Fruit fly (Drosophila melanogaster) whole organism, prepupa: Measurements from ENCODE around the gene CG13065.

Source experiments
- Blimp-1 ChIP-seq: fragments of 200-800 bp; sonication (Bioruptor generic); optimal IDR thresholded peaks from 3 replicates; lab custom pipeline; 2017; ENCODE audit warnings: missing biosample characterization, missing genetic modification characterization, mild to moderate bottlenecking, moderate library complexity, missing genetic modification reagents
- CG11294 ChIP-seq: fragments of 200-800 bp; sonication (Bioruptor generic); IDR thresholded peaks from 2 replicates; pipeline ENCODE4 v1.3.6; 2022; ENCODE audit warnings: missing biosample characterization, missing genetic modification characterization
- CG11762 ChIP-seq: fragments of 200-800 bp; sonication (Bioruptor generic); optimal IDR thresholded peaks from 3 replicates; lab custom pipeline; 2016; ENCODE audit warnings: missing biosample characterization, missing genetic modification characterization; ENCODE audit not compliant: insufficient read depth
- CG11902 ChIP-seq: fragments of 200-800 bp; sonication (Bioruptor generic); optimal IDR thresholded peaks from 3 replicates; lab custom pipeline; 2016; ENCODE audit warnings: missing biosample characterization, missing genetic modification characterization
- CG15336 ChIP-seq: fragments of 200-800 bp; sonication (Bioruptor generic); IDR thresholded peaks from 2 replicates; pipeline ENCODE4 v1.3.6; 2022; ENCODE audit warnings: missing biosample characterization, missing genetic modification characterization
- CG1621 ChIP-seq: fragments of 200-800 bp; sonication (Bioruptor generic); optimal IDR thresholded peaks from 3 replicates; lab custom pipeline; 2018; ENCODE audit warnings: missing biosample characterization, mild to moderate bottlenecking, missing genetic modification characterization
- CG16779 ChIP-seq: fragments of 200-800 bp; sonication (Bioruptor generic); optimal IDR thresholded peaks from 3 replicates; lab custom pipeline; 2017; ENCODE audit warnings: missing biosample characterization, mild to moderate bottlenecking, missing genetic modification characterization
- CG31627 ChIP-seq: fragments of 200-800 bp; sonication (Bioruptor generic); optimal IDR thresholded peaks from 3 replicates; lab custom pipeline; 2016; ENCODE audit warnings: missing biosample characterization, missing genetic modification characterization
- CG32006 ChIP-seq: fragments of 200-800 bp; sonication (Bioruptor generic); optimal IDR thresholded peaks from 3 replicates; lab custom pipeline; 2017; ENCODE audit warnings: missing biosample characterization, mild to moderate bottlenecking, missing genetic modification characterization
- CG34406 ChIP-seq: fragments of 200-800 bp; sonication (Bioruptor generic); optimal IDR thresholded peaks from 3 replicates; lab custom pipeline; 2016; ENCODE audit warnings: missing biosample characterization, missing genetic modification characterization
- CG3919 ChIP-seq: fragments of 200-800 bp; sonication (Bioruptor generic); optimal IDR thresholded peaks from 3 replicates; lab custom pipeline; 2016; ENCODE audit warnings: missing biosample characterization, missing genetic modification characterization
- CG6163 ChIP-seq: fragments of 200-800 bp; sonication (Bioruptor generic); IDR thresholded peaks from 3 replicates; pipeline ENCODE4 v1.3.6; 2022; ENCODE audit warnings: missing biosample characterization, missing genetic modification characterization
- CG6792 ChIP-seq: fragments of 200-800 bp; sonication (Bioruptor generic); optimal IDR thresholded peaks from 3 replicates; lab custom pipeline; 2016; ENCODE audit warnings: missing biosample characterization, missing genetic modification characterization
- CG6808 ChIP-seq: fragments of 200-800 bp; sonication (Bioruptor generic); optimal IDR thresholded peaks from 3 replicates; lab custom pipeline; 2017; ENCODE audit warnings: missing biosample characterization, missing genetic modification characterization, mild to moderate bottlenecking, moderate library complexity, missing genetic modification reagents
- CG7368 ChIP-seq: fragments of 200-800 bp; sonication (Bioruptor generic); optimal IDR thresholded peaks from 3 replicates; lab custom pipeline; 2016; ENCODE audit warnings: missing biosample characterization, missing genetic modification characterization
- CG8119 ChIP-seq: fragments of 200-800 bp; sonication (Bioruptor generic); IDR thresholded peaks from 3 replicates; pipeline ENCODE4 v1.3.6; 2022; ENCODE audit warnings: missing biosample characterization, missing genetic modification characterization
- CG8319 ChIP-seq: fragments of 200-800 bp; sonication (Bioruptor generic); optimal IDR thresholded peaks from 3 replicates; lab custom pipeline; 2016; ENCODE audit warnings: missing biosample characterization, missing genetic modification characterization
- CG8632 ChIP-seq: fragments of 200-800 bp; sonication (Bioruptor generic); optimal IDR thresholded peaks from 3 replicates; lab custom pipeline; 2016; ENCODE audit warnings: missing biosample characterization, missing genetic modification characterization
- CG9139 ChIP-seq: fragments of 200-800 bp; sonication (Bioruptor generic); optimal IDR thresholded peaks from 3 replicates; lab custom pipeline; 2017; ENCODE audit warnings: missing biosample characterization, mild to moderate bottlenecking, missing genetic modification characterization
- Eip75B ChIP-seq: fragments of 200-800 bp; sonication (Bioruptor generic); optimal IDR thresholded peaks from 3 replicates; lab custom pipeline; 2016; ENCODE audit warnings: missing biosample characterization, missing genetic modification characterization
- Eip78C ChIP-seq: fragments of 200-800 bp; sonication (Bioruptor generic); peaks from one replicate; lab custom pipeline; 2016; ENCODE audit warnings: missing biosample characterization, missing genetic modification characterization
- Ets21C ChIP-seq: fragments of 200-800 bp; sonication (Bioruptor generic); optimal IDR thresholded peaks from 3 replicates; lab custom pipeline; 2016; ENCODE audit warnings: missing biosample characterization, missing genetic modification characterization
- Ets96B ChIP-seq: fragments of 200-800 bp; optimal IDR thresholded peaks from 2 replicates; lab custom pipeline; 2019; ENCODE audit warnings: missing biosample characterization, mild to moderate bottlenecking, missing genetic modification characterization, moderate library complexity
- Hr38 ChIP-seq: sonication (Bioruptor generic); optimal IDR thresholded peaks from 2 replicates; lab custom pipeline; 2016; ENCODE audit warnings: missing biosample characterization, missing genetic modification characterization
- Hr39 ChIP-seq: fragments of 200-800 bp; sonication (Bioruptor generic); optimal IDR thresholded peaks from 2 replicates; lab custom pipeline; 2016; ENCODE audit warnings: missing biosample characterization, missing genetic modification characterization
- Hr4 ChIP-seq: fragments of 200-800 bp; sonication (Bioruptor generic); optimal IDR thresholded peaks from 3 replicates; lab custom pipeline; 2016; ENCODE audit warnings: missing biosample characterization, missing genetic modification characterization
- Lpt ChIP-seq: fragments of 200-800 bp; sonication (Bioruptor generic); optimal IDR thresholded peaks from 3 replicates; lab custom pipeline; 2016; ENCODE audit warnings: missing biosample characterization, missing genetic modification characterization
- OdsH ChIP-seq: fragments of 200-800 bp; sonication (Bioruptor generic); optimal IDR thresholded peaks from 3 replicates; lab custom pipeline; 2016; ENCODE audit warnings: missing biosample characterization, missing genetic modification characterization
- Smox ChIP-seq: fragments of 200-800 bp; sonication (Bioruptor generic); optimal IDR thresholded peaks from 3 replicates; lab custom pipeline; 2016; ENCODE audit warnings: missing biosample characterization, missing genetic modification characterization
- Sox102F ChIP-seq: fragments of 200-800 bp; sonication (Bioruptor generic); optimal IDR thresholded peaks from 2 replicates; lab custom pipeline; 2016; ENCODE audit warnings: missing biosample characterization, mild to moderate bottlenecking, missing genetic modification characterization
- Sox14 ChIP-seq: fragments of 200-800 bp; sonication (Bioruptor generic); optimal IDR thresholded peaks from 3 replicates; lab custom pipeline; 2016; ENCODE audit warnings: missing biosample characterization, missing genetic modification characterization
- Sox15 ChIP-seq: fragments of 200-800 bp; sonication (Bioruptor generic); optimal IDR thresholded peaks from 3 replicates; lab custom pipeline; 2016; ENCODE audit warnings: missing biosample characterization, missing genetic modification characterization
- achi ChIP-seq: fragments of 200-800 bp; sonication (Bioruptor generic); optimal IDR thresholded peaks from 3 replicates; lab custom pipeline; 2016; ENCODE audit warnings: missing biosample characterization, missing genetic modification characterization
- acj6 ChIP-seq: fragments of 200-800 bp; sonication (Bioruptor generic); optimal IDR thresholded peaks from 3 replicates; lab custom pipeline; 2016; ENCODE audit warnings: missing biosample characterization, missing genetic modification characterization
- dsx ChIP-seq: fragments of 200-800 bp; optimal IDR thresholded peaks from 3 replicates; lab custom pipeline; 2019; ENCODE audit warnings: missing biosample characterization, mild to moderate bottlenecking, missing genetic modification characterization, moderate library complexity; ENCODE audit not compliant: poor library complexity, severe bottlenecking
- eg ChIP-seq: fragments of 200-800 bp; sonication (Bioruptor generic); IDR thresholded peaks from 3 replicates; pipeline ENCODE4 v1.3.6; 2022; ENCODE audit warnings: missing biosample characterization, missing genetic modification characterization
- esn ChIP-seq: fragments of 200-800 bp; sonication (Bioruptor generic); optimal IDR thresholded peaks from 2 replicates; lab custom pipeline; 2016; ENCODE audit warnings: missing biosample characterization, mild to moderate bottlenecking, missing genetic modification characterization, moderate library complexity
- fd59A ChIP-seq: fragments of 200-800 bp; sonication (Bioruptor generic); optimal IDR thresholded peaks from 2 replicates; lab custom pipeline; 2017; ENCODE audit warnings: missing biosample characterization, mild to moderate bottlenecking, missing genetic modification characterization, missing genetic modification reagents
- fd85E ChIP-seq: fragments of 200-800 bp; sonication (Bioruptor generic); optimal IDR thresholded peaks from 3 replicates; lab custom pipeline; 2016; ENCODE audit warnings: missing biosample characterization, missing genetic modification characterization
- fkh ChIP-seq: fragments of 200-800 bp; sonication (Bioruptor generic); optimal IDR thresholded peaks from 3 replicates; lab custom pipeline; 2017; ENCODE audit warnings: missing biosample characterization, mild to moderate bottlenecking, missing genetic modification characterization, moderate library complexity
- lz ChIP-seq: fragments of 200-800 bp; sonication (Bioruptor generic); optimal IDR thresholded peaks from 3 replicates; lab custom pipeline; 2016; ENCODE audit warnings: missing biosample characterization, missing genetic modification characterization
- net ChIP-seq: fragments of 200-800 bp; sonication (Bioruptor generic); optimal IDR thresholded peaks from 3 replicates; lab custom pipeline; 2016; ENCODE audit warnings: missing biosample characterization, missing genetic modification characterization
- pdm3 ChIP-seq: fragments of 200-800 bp; sonication (Bioruptor generic); optimal IDR thresholded peaks from 3 replicates; lab custom pipeline; 2016; ENCODE audit warnings: missing biosample characterization, missing genetic modification characterization
- salr ChIP-seq, 2 experiments: fragments of 200-800 bp; sonication (Bioruptor generic); optimal IDR thresholded peaks; 3 replicates each; lab custom pipeline; 2016 to 2018; ENCODE audit warnings: missing biosample characterization in 2 of 2, missing genetic modification characterization in 2 of 2, mild to moderate bottlenecking in 1 of 2
- spab ChIP-seq: fragments of 200-800 bp; sonication (Bioruptor generic); optimal IDR thresholded peaks from 2 replicates; lab custom pipeline; 2017; ENCODE audit warnings: missing biosample characterization, mild to moderate bottlenecking, missing genetic modification characterization, missing genetic modification reagents
- ss ChIP-seq, 2 experiments: fragments of 200-800 bp; sonication (Bioruptor generic); optimal IDR thresholded peaks; 2 replicates in 1 of 2; 3 replicates in 1 of 2; lab custom pipeline; 2017 to 2018; ENCODE audit warnings: mild to moderate bottlenecking in 2 of 2, missing biosample characterization in 2 of 2, missing genetic modification characterization in 2 of 2, moderate library complexity in 1 of 2
- svp ChIP-seq: fragments of 200-800 bp; sonication (Bioruptor generic); peaks from one replicate; lab custom pipeline; 2016; ENCODE audit warnings: missing biosample characterization, missing genetic modification characterization
- topi ChIP-seq: fragments of 200-800 bp; sonication (Bioruptor generic); optimal IDR thresholded peaks from 3 replicates; lab custom pipeline; 2016; ENCODE audit warnings: missing biosample characterization, missing genetic modification characterization

CG13065 gene

DNA sequence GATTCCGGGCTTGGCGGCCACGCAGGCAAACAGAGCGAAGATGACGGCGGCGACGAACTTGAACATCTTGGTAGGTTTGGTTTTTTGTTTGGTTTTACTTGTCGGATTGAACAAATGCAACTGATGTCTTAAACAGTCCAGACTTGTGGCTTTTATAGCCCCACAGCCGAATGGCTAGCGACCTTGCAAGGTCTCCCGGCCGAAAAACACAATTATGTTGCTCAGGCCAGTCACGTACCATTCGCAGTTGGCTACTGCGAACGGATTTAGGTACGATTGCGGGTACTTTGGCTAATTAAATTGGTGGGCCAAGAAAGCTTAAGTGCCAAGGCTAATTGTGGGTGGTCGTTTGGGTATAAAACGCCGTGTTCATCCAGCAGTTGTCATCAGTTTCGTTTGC is 12.2 kb upstream of the CG13065 start, which contains the start of the genes CG13051 and CG13069:
TSS of gene CG13051 (minus strand) at position 101 of the 400 bp plus-strand sequence.
TSS of gene CG13069 (plus strand) at position 386 of the 400 bp plus-strand sequence.
- TF ChIP-seq Ets96B = no peak
- TF ChIP-seq dsx (GFP tag; lab: Kevin White, UChicago) = no peak

DNA sequence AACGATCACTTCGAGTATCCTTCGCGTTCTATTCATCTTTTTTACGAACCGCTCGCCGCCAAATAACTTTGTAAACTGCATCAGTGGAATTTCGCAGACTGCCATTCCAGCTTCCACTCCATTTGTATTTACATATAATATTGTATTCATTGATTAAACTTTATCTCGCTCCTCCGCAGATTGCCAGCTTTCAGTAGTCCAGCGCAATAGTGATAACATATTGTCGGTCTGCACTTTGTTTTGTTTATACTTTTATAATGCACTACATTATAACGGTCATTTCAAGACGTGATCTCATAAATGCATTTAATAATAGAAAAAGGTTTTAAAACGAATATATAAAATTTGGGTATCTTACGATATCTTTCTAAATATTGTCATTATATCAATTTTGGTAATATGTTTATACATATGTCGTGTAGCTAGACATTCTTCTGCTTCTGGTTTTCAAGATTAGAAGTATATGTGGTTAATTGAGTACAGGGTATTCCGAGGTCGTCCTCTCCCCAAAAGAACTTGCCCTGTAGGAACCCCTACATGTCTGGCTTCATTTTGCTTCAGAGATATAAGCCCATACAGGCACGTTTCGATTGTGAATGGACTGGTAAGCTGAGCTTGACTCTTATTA is 9.0 kb upstream of the CG13065 start, which contains the start of gene CG4950:
TSS of gene CG4950 (minus strand) at position 51 of the 628 bp plus-strand sequence.
- 0 out of 2 replicates have a peak, but pooled peaks have one; percentile 22 for TF ChIP-seq CG15336 (GFP tag; lab: Robert Waterston, UW)
- no peak for TF ChIP-seq eg (GFP tag; lab: Robert Waterston, UW)
- no peak for TF ChIP-seq CG1621 (tag; lab: Kevin White, UChicago)
- TF ChIP-seq CG8319 (GFP tag; lab: Kevin White, UChicago) = no peak
- TF ChIP-seq salr (GFP tag; optimal IDR thresholded peaks at IDR 0.05; lab: Kevin White, UChicago) = no peak
- peak; percentile 20; the same call in 1 of the 3 replicates for TF ChIP-seq CG8119 (GFP tag; lab: Robert Waterston, UW)
- TF ChIP-seq fd59A = peak; percentile 33
- TF ChIP-seq ss (GFP tag; optimal IDR thresholded peaks at IDR 0.05; lab: Kevin White, UChicago) = peak; percentile 18 to 61
- TF ChIP-seq CG11294 (GFP tag; lab: Robert Waterston, UW) = no peak
- TF ChIP-seq spab (GFP tag; lab: Kevin White, UChicago) = peak; percentile 50
- TF ChIP-seq CG11902 (GFP tag; lab: Kevin White, UChicago) = no peak
- no peak for TF ChIP-seq Ets21C (GFP tag; lab: Kevin White, UChicago)
- TF ChIP-seq CG3919 (GFP tag; lab: Kevin White, UChicago) = peak; percentile 29
- peak; percentile 30 for TF ChIP-seq CG8632 (GFP tag; lab: Kevin White, UChicago)
- peak; percentile 59 for TF ChIP-seq Ets96B
- TF ChIP-seq Eip75B (GFP tag; lab: Kevin White, UChicago) = peak; percentile 39
- TF ChIP-seq CG16779 (tag; lab: Kevin White, UChicago) = peak; percentile 15
- TF ChIP-seq Lpt (GFP tag; lab: Kevin White, UChicago) = no peak
- TF ChIP-seq Hr4 (GFP tag; lab: Kevin White, UChicago) = peak; percentile 18
- peak; percentile 19 for TF ChIP-seq lz (GFP tag; lab: Kevin White, UChicago)
- peak; percentile 32 for TF ChIP-seq Sox15 (GFP tag; lab: Kevin White, UChicago)
- TF ChIP-seq svp (GFP tag; lab: Kevin White, UChicago) = peak; percentile 74
- TF ChIP-seq fd85E = no peak
- no peak for TF ChIP-seq CG7368 (GFP tag; lab: Kevin White, UChicago)
- TF ChIP-seq CG6792 (GFP tag; lab: Kevin White, UChicago) = peak; percentile 26
- TF ChIP-seq Smox (GFP tag; lab: Kevin White, UChicago) = peak; percentile 11
- TF ChIP-seq CG11762 (GFP tag; lab: Kevin White, UChicago) = no peak
- TF ChIP-seq CG9139 (GFP tag; lab: Kevin White, UChicago) = peak; percentile 2
- TF ChIP-seq dsx (GFP tag; lab: Kevin White, UChicago) = peak; percentile 52
- no peak for TF ChIP-seq Blimp-1 (GFP tag; lab: Kevin White, UChicago)
- peak; percentile 1 for TF ChIP-seq net (GFP tag; lab: Kevin White, UChicago)
- TF ChIP-seq pdm3 (GFP tag; lab: Kevin White, UChicago) = peak; percentile 47
- peak; percentile 27 for TF ChIP-seq topi (GFP tag; lab: Kevin White, UChicago)
- peak; percentile 44 for TF ChIP-seq Sox14 (GFP tag; lab: Kevin White, UChicago)
- TF ChIP-seq achi (GFP tag; lab: Kevin White, UChicago) = peak; percentile 31
- TF ChIP-seq CG6808 = peak; percentile 41
- TF ChIP-seq Hr39 = peak; percentile 12
- no peak for TF ChIP-seq fkh (GFP tag; lab: Kevin White, UChicago)
- TF ChIP-seq CG6163 (GFP tag; lab: Robert Waterston, UW) = 0 out of 3 replicates have a peak, but pooled peaks have one; percentile 20
- peak; percentile 87 for TF ChIP-seq Eip78C (GFP tag; lab: Kevin White, UChicago)
- TF ChIP-seq CG31627 = peak; percentile 8
- no peak for TF ChIP-seq esn (GFP tag; lab: Kevin White, UChicago)
- peak; percentile 25 for TF ChIP-seq CG34406
- TF ChIP-seq Hr38 (GFP tag; lab: Kevin White, UChicago) = no peak
- peak; percentile 34 for TF ChIP-seq OdsH (GFP tag; lab: Kevin White, UChicago)
- no peak for TF ChIP-seq Sox102F (GFP tag; lab: Kevin White, UChicago)
- TF ChIP-seq CG32006 (GFP tag; lab: Kevin White, UChicago) = peak; percentile 49
- peak; percentile 8 for TF ChIP-seq acj6 (GFP tag; lab: Kevin White, UChicago)
